Fruit fly (Drosophila melanogaster) whole organism, embryonic: ENCODE measurements around the gene RpS28b.

Experiments
- Atf6 ChIP-seq: fragments of 200-800 bp; sonication (Bioruptor generic); IDR thresholded peaks from 2 replicates; pipeline ENCODE4 v1.3.6; 2022; ENCODE audit warnings: missing biosample characterization, missing genetic modification characterization
- CG10209 ChIP-seq: fragments of 200-800 bp; sonication (Bioruptor generic); optimal IDR thresholded peaks from 3 replicates; lab custom pipeline; 2017; ENCODE audit warnings: missing biosample characterization, mild to moderate bottlenecking, missing genetic modification characterization, missing genetic modification reagents
- CG1024 ChIP-seq: fragments of 200-800 bp; sonication (Bioruptor generic); IDR thresholded peaks from 2 replicates; pipeline ENCODE4 v1.3.6; 2022; ENCODE audit warnings: missing biosample characterization, missing genetic modification characterization
- CG10274 ChIP-seq: fragments of 200-800 bp; sonication (Bioruptor generic); optimal IDR thresholded peaks from 3 replicates; lab custom pipeline; 2017; ENCODE audit warnings: missing biosample characterization, mild to moderate bottlenecking, missing genetic modification characterization
- CG10565 ChIP-seq: fragments of 200-800 bp; sonication (Bioruptor generic); optimal IDR thresholded peaks from 3 replicates; lab custom pipeline; 2016; ENCODE audit warnings: missing biosample characterization, mild to moderate bottlenecking, missing genetic modification characterization
- CG10654 ChIP-seq: fragments of 200-800 bp; sonication (Bioruptor generic); optimal IDR thresholded peaks from 2 replicates; lab custom pipeline; 2016; ENCODE audit warnings: missing biosample characterization, missing genetic modification characterization
- CG11398 ChIP-seq: fragments of 200-800 bp; sonication (Bioruptor generic); optimal IDR thresholded peaks from 2 replicates; lab custom pipeline; 2016; ENCODE audit warnings: missing biosample characterization, missing genetic modification characterization
- CG12236 ChIP-seq: fragments of 200-800 bp; sonication (Bioruptor generic); optimal IDR thresholded peaks from 2 replicates; lab custom pipeline; 2016; ENCODE audit warnings: missing biosample characterization, missing genetic modification characterization
- CG12659 ChIP-seq: fragments of 200-800 bp; sonication (Bioruptor generic); optimal IDR thresholded peaks from 3 replicates; lab custom pipeline; 2017; ENCODE audit warnings: mild to moderate bottlenecking, missing biosample characterization, missing genetic modification reagents, missing genetic modification characterization
- CG12769 ChIP-seq: fragments of 200-800 bp; sonication (Bioruptor generic); optimal IDR thresholded peaks from 2 replicates; lab custom pipeline; 2019; ENCODE audit warnings: missing biosample characterization, mild to moderate bottlenecking, missing genetic modification characterization, moderate library complexity
- CG13287 ChIP-seq: fragments of 200-800 bp; sonication (Bioruptor generic); IDR thresholded peaks from 2 replicates; pipeline ENCODE4 v1.3.6; 2022; ENCODE audit warnings: missing biosample characterization, missing genetic modification characterization; ENCODE audit not compliant: partially characterized antibody
- CG1602 ChIP-seq: fragments of 200-800 bp; sonication (Bioruptor generic); optimal IDR thresholded peaks from 3 replicates; lab custom pipeline; 2016; ENCODE audit warnings: missing biosample characterization, missing genetic modification characterization
- CG17612 ChIP-seq: fragments of 200-800 bp; sonication (Bioruptor generic); IDR thresholded peaks from 2 replicates; pipeline ENCODE4 v1.3.6; 2022; ENCODE audit warnings: missing biosample characterization, missing genetic modification characterization
- CG17829 ChIP-seq: fragments of 200-800 bp; optimal IDR thresholded peaks from 2 replicates; lab custom pipeline; 2019; ENCODE audit warnings: missing biosample characterization, mild to moderate bottlenecking, missing genetic modification characterization, moderate library complexity
- CG18262 ChIP-seq: fragments of 200-800 bp; optimal IDR thresholded peaks from 3 replicates; lab custom pipeline; 2019; ENCODE audit warnings: missing biosample characterization, mild to moderate bottlenecking, missing genetic modification characterization, moderate library complexity
- CG3065 ChIP-seq: fragments of 200-800 bp; sonication (Bioruptor generic); optimal IDR thresholded peaks from 2 replicates; lab custom pipeline; 2016; ENCODE audit warnings: missing biosample characterization, missing genetic modification characterization
- CG31365 ChIP-seq: fragments of 200-800 bp; sonication (Bioruptor generic); optimal IDR thresholded peaks from 2 replicates; lab custom pipeline; 2018; ENCODE audit warnings: missing biosample characterization, mild to moderate bottlenecking, missing genetic modification characterization
- CG31441 ChIP-seq: fragments of 200-800 bp; sonication (Bioruptor generic); IDR thresholded peaks from 2 replicates; pipeline ENCODE4 v1.3.6; 2022; ENCODE audit warnings: missing biosample characterization, missing genetic modification characterization
- CG33557 ChIP-seq: fragments of 200-800 bp; sonication (Bioruptor generic); optimal IDR thresholded peaks from 2 replicates; lab custom pipeline; 2019; ENCODE audit warnings: missing biosample characterization, mild to moderate bottlenecking, missing genetic modification characterization, moderate library complexity
- CG4282 ChIP-seq: fragments of 200-800 bp; sonication (Bioruptor generic); optimal IDR thresholded peaks from 2 replicates; lab custom pipeline; 2016; ENCODE audit warnings: missing biosample characterization, missing genetic modification characterization
- CG43689 ChIP-seq: fragments of 200-800 bp; sonication (Bioruptor generic); IDR thresholded peaks from 2 replicates; pipeline ENCODE4 v1.3.6; 2022; ENCODE audit warnings: missing biosample characterization, missing genetic modification characterization
- CG8089 ChIP-seq: fragments of 200-800 bp; sonication (Bioruptor generic); optimal IDR thresholded peaks from 3 replicates; lab custom pipeline; 2016; ENCODE audit warnings: missing biosample characterization, missing genetic modification characterization
- CG9609 ChIP-seq: fragments of 200-800 bp; sonication (Bioruptor generic); optimal IDR thresholded peaks from 3 replicates; lab custom pipeline; 2016; ENCODE audit warnings: missing biosample characterization, missing genetic modification characterization
- CoRest ChIP-seq: fragments of 200-800 bp; sonication (Bioruptor generic); optimal IDR thresholded peaks from 3 replicates; lab custom pipeline; 2018; ENCODE audit warnings: missing biosample characterization, mild to moderate bottlenecking, missing genetic modification characterization, moderate library complexity
- Drgx ChIP-seq: fragments of 200-800 bp; sonication (Bioruptor generic); IDR thresholded peaks from 2 replicates; pipeline ENCODE4 v1.3.6; 2022; ENCODE audit warnings: missing biosample characterization, missing genetic modification characterization
- Ets97D ChIP-seq: fragments of 200-800 bp; sonication (Bioruptor generic); optimal IDR thresholded peaks from 3 replicates; lab custom pipeline; 2016; ENCODE audit warnings: missing biosample characterization, missing genetic modification characterization
- NfI ChIP-seq: fragments of 200-800 bp; sonication (Bioruptor generic); optimal IDR thresholded peaks from 3 replicates; lab custom pipeline; 2018; ENCODE audit warnings: missing biosample characterization, mild to moderate bottlenecking, missing genetic modification characterization, moderate library complexity
- Optix ChIP-seq: fragments of 200-800 bp; sonication (Bioruptor generic); IDR thresholded peaks from 3 replicates; pipeline ENCODE4 v1.3.6; 2022; ENCODE audit warnings: missing biosample characterization, missing genetic modification characterization
- Rfx ChIP-seq: fragments of 200-800 bp; sonication (Bioruptor generic); IDR thresholded peaks from 2 replicates; pipeline ENCODE4 v1.3.6; 2022; ENCODE audit warnings: missing biosample characterization, missing genetic modification characterization
- Ssrp ChIP-seq: fragments of 200-800 bp; sonication (Bioruptor generic); optimal IDR thresholded peaks from 2 replicates; lab custom pipeline; 2018; ENCODE audit warnings: missing biosample characterization, mild to moderate bottlenecking, missing genetic modification characterization, moderate library complexity
- aop ChIP-seq: fragments of 200-800 bp; sonication (Bioruptor generic); IDR thresholded peaks from 2 replicates; pipeline ENCODE4 v1.3.6; 2022; ENCODE audit warnings: missing biosample characterization, missing genetic modification characterization
- bowl ChIP-seq: fragments of 200-800 bp; sonication (Bioruptor generic); IDR thresholded peaks from 2 replicates; pipeline ENCODE4 v1.3.6; 2022; ENCODE audit warnings: missing biosample characterization, missing genetic modification characterization
- cas ChIP-seq: fragments of 200-800 bp; sonication (Bioruptor generic); IDR thresholded peaks from 2 replicates; pipeline ENCODE4 v1.3.6; 2022; ENCODE audit warnings: missing biosample characterization, missing genetic modification characterization
- da ChIP-seq: fragments of 200-800 bp; sonication (Bioruptor generic); optimal IDR thresholded peaks from 2 replicates; lab custom pipeline; 2016; ENCODE audit warnings: missing biosample characterization, missing genetic modification characterization
- eyg ChIP-seq: fragments of 200-800 bp; sonication (Bioruptor generic); optimal IDR thresholded peaks from 3 replicates; lab custom pipeline; 2016; ENCODE audit warnings: missing biosample characterization, missing genetic modification characterization
- fd102C ChIP-seq: fragments of 200-800 bp; sonication (Bioruptor generic); optimal IDR thresholded peaks from 2 replicates; lab custom pipeline; 2018; ENCODE audit warnings: missing biosample characterization, mild to moderate bottlenecking, missing genetic modification characterization, moderate library complexity
- gsb ChIP-seq: fragments of 200-800 bp; sonication (Bioruptor generic); IDR thresholded peaks from 2 replicates; pipeline ENCODE4 v1.3.6; 2022; ENCODE audit warnings: missing biosample characterization, missing genetic modification characterization
- gt ChIP-seq: fragments of 200-800 bp; sonication (Bioruptor generic); IDR thresholded peaks from 2 replicates; pipeline ENCODE4 v1.3.6; 2022; ENCODE audit warnings: missing biosample characterization, missing genetic modification characterization
- hb ChIP-seq: fragments of 200-800 bp; sonication (Bioruptor generic); IDR thresholded peaks from 3 replicates; pipeline ENCODE4 v1.3.6; 2022; ENCODE audit warnings: missing biosample characterization, missing genetic modification characterization; ENCODE audit not compliant: partially characterized antibody
- kni ChIP-seq: fragments of 200-800 bp; sonication (Bioruptor generic); optimal IDR thresholded peaks from 3 replicates; lab custom pipeline; 2017; ENCODE audit warnings: mild to moderate bottlenecking, missing biosample characterization, missing genetic modification reagents, missing genetic modification characterization
- luna ChIP-seq: fragments of 200-800 bp; sonication (Bioruptor generic); optimal IDR thresholded peaks from 2 replicates; lab custom pipeline; 2016; ENCODE audit warnings: missing biosample characterization, missing genetic modification characterization
- mam ChIP-seq: fragments of 200-800 bp; sonication (Bioruptor generic); optimal IDR thresholded peaks from 3 replicates; lab custom pipeline; 2016; ENCODE audit warnings: missing biosample characterization, missing genetic modification characterization
- mld ChIP-seq: fragments of 200-800 bp; sonication (Bioruptor generic); IDR thresholded peaks from 3 replicates; pipeline ENCODE4 v1.3.6; 2022; ENCODE audit warnings: missing biosample characterization, missing genetic modification characterization; ENCODE audit not compliant: partially characterized antibody
- phol ChIP-seq: fragments of 200-800 bp; sonication (Bioruptor generic); optimal IDR thresholded peaks from 3 replicates; lab custom pipeline; 2018; ENCODE audit warnings: missing biosample characterization, mild to moderate bottlenecking, missing genetic modification characterization, moderate library complexity
- pum ChIP-seq: fragments of 200-800 bp; sonication (Bioruptor generic); optimal IDR thresholded peaks from 2 replicates; lab custom pipeline; 2016; ENCODE audit warnings: missing biosample characterization, missing genetic modification characterization
- rib ChIP-seq: fragments of 200-800 bp; sonication (Bioruptor generic); IDR thresholded peaks from 2 replicates; pipeline ENCODE4 v1.3.6; 2022; ENCODE audit warnings: missing biosample characterization, missing genetic modification characterization
- slbo ChIP-seq: fragments of 200-800 bp; sonication (Bioruptor generic); IDR thresholded peaks from 2 replicates; pipeline ENCODE4 v1.3.6; 2022; ENCODE audit warnings: missing biosample characterization, missing genetic modification characterization
- so ChIP-seq: fragments of 200-800 bp; sonication (Bioruptor generic); IDR thresholded peaks from 3 replicates; pipeline ENCODE4 v1.3.6; 2022; ENCODE audit warnings: missing biosample characterization, missing genetic modification characterization
- stc ChIP-seq: fragments of 200-800 bp; sonication (Bioruptor generic); IDR thresholded peaks from 2 replicates; pipeline ENCODE4 v1.3.6; 2022; ENCODE audit warnings: missing biosample characterization, missing genetic modification characterization
- trem ChIP-seq: fragments of 200-800 bp; optimal IDR thresholded peaks from 3 replicates; lab custom pipeline; 2019; ENCODE audit warnings: missing biosample characterization, mild to moderate bottlenecking, missing genetic modification characterization, moderate library complexity

Gene RpS28b

dm6 chrX:9600083-9600817 lies 45.8 kb downstream of the RpS28b start (continued):
- TF ChIP-seq Drgx (GFP tag; lab: Robert Waterston, UW) (peak; percentile 75), CG33557 (GFP tag; lab: Kevin White, UChicago) (no peak), CG11398 (GFP tag; lab: Kevin White, UChicago) (peak; percentile 54), CoRest (tag; lab: Kevin White, UChicago) (peak; percentile 85), Optix (GFP tag; lab: Robert Waterston, UW) (peak; percentile 45; the same call in 1 of the 3 replicates), CG1602 (GFP tag; lab: Kevin White, UChicago) (peak; percentile 65), hb (GFP tag; lab: Robert Waterston, UW) (no peak), NfI (GFP tag; lab: Kevin White, UChicago) (peak; percentile 75), CG1024 (GFP tag; lab: Robert Waterston, UW) (no peak), eyg (peak; percentile 63), kni (peak; percentile 14), pum (GFP tag; lab: Kevin White, UChicago) (peak; percentile 72), fd102C (GFP tag; lab: Kevin White, UChicago) (no peak), trem (tag; lab: Kevin White, UChicago) (no peak), so (GFP tag; lab: Robert Waterston, UW) (peak; percentile 26; the same call in 1 of the 3 replicates), CG10274 (GFP tag; lab: Kevin White, UChicago) (peak; percentile 53), slbo (GFP tag; lab: Robert Waterston, UW) (peak; percentile 76), CG18262 (tag; lab: Kevin White, UChicago) (peak; percentile 77), stc (GFP tag; lab: Robert Waterston, UW) (peak; percentile 70), CG17829 (peak; percentile 65), gsb (GFP tag; lab: Robert Waterston, UW) (no peak), mam (peak; percentile 86), CG10654 (GFP tag; lab: Kevin White, UChicago) (peak; percentile 62), CG17612 (0 out of 2 replicates have a peak, but pooled peaks have one; percentile 34), gt (GFP tag; lab: Robert Waterston, UW) (no peak), Ssrp (tag; lab: Kevin White, UChicago) (peak; percentile 72), CG12659 (peak; percentile 82), cas (peak; percentile 32; the same call in 1 of the 2 replicates), Atf6 (peak; percentile 78), da (peak; percentile 52), mld (GFP tag; lab: Robert Waterston, UW) (no peak), CG13287 (GFP tag; lab: Robert Waterston, UW) (no peak), CG9609 (GFP tag; lab: Kevin White, UChicago) (peak; percentile 81), CG31441 (GFP tag; lab: Robert Waterston, UW) (peak; percentile 74), luna (GFP tag; lab: Kevin White, UChicago) (peak; percentile 32), CG3065 (GFP tag; lab: Kevin White, UChicago) (peak; percentile 14), CG10565 (GFP tag; lab: Kevin White, UChicago) (peak; percentile 25), Rfx (GFP tag; lab: Robert Waterston, UW) (peak; percentile 53), CG4282 (GFP tag; lab: Kevin White, UChicago) (peak; percentile 40), Ets97D (GFP tag; lab: Kevin White, UChicago) (peak; percentile 54), CG8089 (peak; percentile 66), CG10209 (GFP tag; lab: Kevin White, UChicago) (peak; percentile 79), aop (no peak), bowl (0 out of 2 replicates have a peak, but pooled peaks have one; percentile 7), rib (GFP tag; lab: Robert Waterston, UW) (no peak; the same call in 1 of the 2 replicates), CG12769 (tag; lab: Kevin White, UChicago) (peak; percentile 67), CG12236 (GFP tag; lab: Kevin White, UChicago) (peak; percentile 35), CG31365 (tag; lab: Kevin White, UChicago) (peak; percentile 31), phol (peak; percentile 77), CG43689 (0 out of 2 replicates have a peak, but pooled peaks have one; percentile 17)
